Worm (Caenorhabditis elegans) whole organism, midembryonic: ENCODE measurements around the gene spp-30.

ENCODE experiments used
- T22C8.4 ChIP-seq: fragments of 200-800 bp; sonication (Bioruptor generic); IDR thresholded peaks from 2 replicates; pipeline ENCODE4 v1.3.6; 2022; ENCODE audit warnings: missing genetic modification characterization, missing compliant biosample characterization
- cog-1 ChIP-seq: sonication (generic microtip); optimal IDR thresholded peaks from 2 replicates; lab custom pipeline; 2016; ENCODE audit warnings: missing genetic modification characterization, missing compliant biosample characterization
- flt-1 ChIP-seq: fragments of 200-800 bp; sonication (Bioruptor generic); IDR thresholded peaks from 2 replicates; pipeline ENCODE4 v1.3.6; 2022; ENCODE audit warnings: missing genetic modification characterization, missing compliant biosample characterization
- klf-2 ChIP-seq: fragments of 200-800 bp; sonication (Bioruptor generic); conservative IDR thresholded peaks from 2 replicates; pipeline ENCODE4 v1.3.6; 2022; ENCODE audit warnings: missing genetic modification reagents, missing genetic modification characterization, missing compliant biosample characterization
- med-1 ChIP-seq: sonication (generic microtip); optimal IDR thresholded peaks from 2 replicates; lab custom pipeline; 2017; ENCODE audit warnings: missing genetic modification characterization, mild to moderate bottlenecking, missing compliant biosample characterization, antibody characterized with exemption, missing genetic modification reagents; ENCODE audit not compliant: insufficient read depth
- ref-1 ChIP-seq: fragments of 200-800 bp; sonication (Bioruptor generic); conservative IDR thresholded peaks from 2 replicates; pipeline ENCODE4 v1.3.6; 2022; ENCODE audit warnings: missing genetic modification reagents, missing genetic modification characterization, missing compliant biosample characterization
- ztf-23 ChIP-seq: fragments of 200-800 bp; sonication (Bioruptor generic); IDR thresholded peaks from 2 replicates; pipeline ENCODE4 v1.3.6; 2022; ENCODE audit warnings: missing genetic modification reagents, missing genetic modification characterization, missing compliant biosample characterization
- ztf-29 ChIP-seq: fragments of 200-800 bp; sonication (Bioruptor generic); IDR thresholded peaks from 2 replicates; pipeline ENCODE4 v1.3.6; 2022; ENCODE audit warnings: missing genetic modification reagents, missing genetic modification characterization, missing compliant biosample characterization

ce11 chrX:11647165-11647564 lies 18.7 kb upstream of the spp-30 start, which contains the start of gene T04F8.8:
- TF ChIP-seq ztf-23 (GFP tag; lab: Robert Waterston, UW) = no peak
- no peak for TF ChIP-seq cog-1 (tag; lab: Kevin White, UChicago)
- no peak for TF ChIP-seq klf-2 (GFP tag; lab: Robert Waterston, UW)
- TF ChIP-seq ztf-29 (GFP tag; lab: Robert Waterston, UW) = no peak
- no peak for TF ChIP-seq ref-1 (GFP tag; lab: Robert Waterston, UW)
- no peak for TF ChIP-seq flt-1 (GFP tag; lab: Robert Waterston, UW)
- no peak for TF ChIP-seq T22C8.4 (GFP tag; lab: Robert Waterston, UW)
- no peak for TF ChIP-seq med-1 (GFP tag; lab: Kevin White, UChicago)
